Worm (Caenorhabditis elegans): ENCODE measurements around the gene R05G6.9.

ce11 chrIV:7503322-7503721 lies 12.7 kb downstream of the R05G6.9 start, which contains the start of gene glt-6:
- TF ChIP-seq nhr-2 (tag; optimal IDR thresholded peaks at IDR 0.05), result no peak
- no peak for TF ChIP-seq tbx-8 (GFP tag; optimal IDR thresholded peaks at IDR 0.05)
- no peak for TF ChIP-seq nhr-237 (tag; optimal IDR thresholded peaks at IDR 0.05)
- TF ChIP-seq pha-4 (tag; optimal IDR thresholded peaks at IDR 0.05), result no peak
